Fruit fly (Drosophila melanogaster) whole organism, prepupa: ENCODE measurements around the gene CG9641.

ENCODE experiments used
- CG11294 ChIP-seq: fragments of 200-800 bp; sonication (Bioruptor generic); IDR thresholded peaks from 2 replicates; pipeline ENCODE4 v1.3.6; 2022; ENCODE audit warnings: missing biosample characterization, missing genetic modification characterization
- CG11902 ChIP-seq: fragments of 200-800 bp; sonication (Bioruptor generic); optimal IDR thresholded peaks from 3 replicates; lab custom pipeline; 2016; ENCODE audit warnings: missing biosample characterization, missing genetic modification characterization
- CG6163 ChIP-seq: fragments of 200-800 bp; sonication (Bioruptor generic); IDR thresholded peaks from 3 replicates; pipeline ENCODE4 v1.3.6; 2022; ENCODE audit warnings: missing biosample characterization, missing genetic modification characterization
- CG6276 ChIP-seq: fragments of 200-800 bp; sonication (Bioruptor generic); optimal IDR thresholded peaks from 2 replicates; lab custom pipeline; 2017; ENCODE audit warnings: missing biosample characterization, mild to moderate bottlenecking, missing genetic modification characterization
- CG8119 ChIP-seq: fragments of 200-800 bp; sonication (Bioruptor generic); IDR thresholded peaks from 3 replicates; pipeline ENCODE4 v1.3.6; 2022; ENCODE audit warnings: missing biosample characterization, missing genetic modification characterization
- CG8319 ChIP-seq: fragments of 200-800 bp; sonication (Bioruptor generic); optimal IDR thresholded peaks from 3 replicates; lab custom pipeline; 2016; ENCODE audit warnings: missing biosample characterization, missing genetic modification characterization
- Met ChIP-seq: fragments of 200-800 bp; sonication (Bioruptor generic); optimal IDR thresholded peaks from 3 replicates; lab custom pipeline; 2016; ENCODE audit warnings: missing biosample characterization, missing genetic modification characterization
- OdsH ChIP-seq: fragments of 200-800 bp; sonication (Bioruptor generic); optimal IDR thresholded peaks from 3 replicates; lab custom pipeline; 2016; ENCODE audit warnings: missing biosample characterization, missing genetic modification characterization
- eg ChIP-seq: fragments of 200-800 bp; sonication (Bioruptor generic); IDR thresholded peaks from 3 replicates; pipeline ENCODE4 v1.3.6; 2022; ENCODE audit warnings: missing biosample characterization, missing genetic modification characterization
- net ChIP-seq: fragments of 200-800 bp; sonication (Bioruptor generic); optimal IDR thresholded peaks from 3 replicates; lab custom pipeline; 2016; ENCODE audit warnings: missing biosample characterization, missing genetic modification characterization
- spab ChIP-seq: fragments of 200-800 bp; sonication (Bioruptor generic); optimal IDR thresholded peaks from 2 replicates; lab custom pipeline; 2017; ENCODE audit warnings: missing biosample characterization, mild to moderate bottlenecking, missing genetic modification characterization, missing genetic modification reagents

DNA sequence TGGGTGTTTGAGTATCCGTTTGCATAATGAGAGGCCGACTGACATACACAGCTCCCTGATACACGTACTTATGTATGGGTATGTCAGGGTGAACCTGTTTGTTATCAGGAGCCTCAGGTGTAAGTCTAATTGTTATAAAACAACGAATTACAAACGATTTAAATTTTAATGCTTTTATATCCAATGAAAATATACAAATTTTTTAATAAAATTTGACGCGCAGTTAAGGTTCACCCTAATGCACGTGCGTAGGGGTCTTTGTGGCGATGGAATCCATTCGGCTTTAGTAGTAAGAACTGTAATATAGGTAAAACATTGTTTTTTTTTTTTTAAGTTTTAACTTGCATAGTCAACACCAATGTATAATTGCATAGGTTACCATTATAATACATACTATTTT is 32.2 kb downstream of the CG9641 start:
- TF ChIP-seq Met (GFP tag; lab: Kevin White, UChicago) (no peak), CG8119 (peak; percentile 67; the same call in 2 of the 3 replicates), CG11294 (no peak), eg (peak; percentile 68), spab (GFP tag; lab: Kevin White, UChicago) (no peak), CG11902 (GFP tag; lab: Kevin White, UChicago) (no peak), CG6163 (peak; percentile 77; the same call in 2 of the 3 replicates), CG6276 (GFP tag; lab: Kevin White, UChicago) (peak; percentile 23), OdsH (no peak), CG8319 (GFP tag; lab: Kevin White, UChicago) (no peak), net (GFP tag; lab: Kevin White, UChicago) (peak; percentile 21)
